Worm (Caenorhabditis elegans) whole organism, L3 larva: ENCODE measurements around the gene fos-1.

ENCODE experiments used
- aly-2 ChIP-seq: fragments of 150-350 bp; optimal IDR thresholded peaks from 2 replicates; lab custom pipeline; 2014; ENCODE audit warnings: missing biosample characterization, missing genetic modification characterization
- daf-12 ChIP-seq: fragments of 150-350 bp; optimal IDR thresholded peaks from 2 replicates; lab custom pipeline; 2014; ENCODE audit warnings: missing biosample characterization, missing genetic modification reagents, missing genetic modification characterization
- fkh-10 ChIP-seq: sonication (generic microtip); optimal IDR thresholded peaks from 2 replicates; lab custom pipeline; 2017; ENCODE audit warnings: missing biosample characterization, missing genetic modification reagents, missing genetic modification characterization
- jun-1 ChIP-seq: fragments of 150-350 bp; optimal IDR thresholded peaks from 2 replicates; lab custom pipeline; 2014; ENCODE audit warnings: missing biosample characterization, missing genetic modification reagents, missing genetic modification characterization
- lin-15B ChIP-seq: fragments of 150-350 bp; optimal IDR thresholded peaks from 2 replicates; lab custom pipeline; 2014; ENCODE audit warnings: missing biosample characterization, missing genetic modification characterization
- mdl-1 ChIP-seq: fragments of 150-350 bp; optimal IDR thresholded peaks from 2 replicates; lab custom pipeline; 2014; ENCODE audit warnings: missing biosample characterization, missing genetic modification characterization
- nfya-1 ChIP-seq: sonication (generic microtip); optimal IDR thresholded peaks from 2 replicates; lab custom pipeline; 2017; ENCODE audit warnings: missing genetic modification characterization, mild to moderate bottlenecking, missing compliant biosample characterization, antibody characterized with exemption, moderate library complexity; ENCODE audit not compliant: insufficient read depth
- nhr-25 ChIP-seq: sonication (generic microtip); optimal IDR thresholded peaks from 2 replicates; lab custom pipeline; 2017; ENCODE audit warnings: missing biosample characterization, missing genetic modification characterization
- nhr-67 ChIP-seq: fragments of 150-350 bp; optimal IDR thresholded peaks from 2 replicates; lab custom pipeline; 2014; ENCODE audit warnings: missing biosample characterization, missing genetic modification characterization
- sea-2 ChIP-seq: fragments of 150-350 bp; sonication (generic microtip); optimal IDR thresholded peaks from 4 replicates; lab custom pipeline; 2014; ENCODE audit warnings: missing biosample characterization, missing genetic modification reagents, missing genetic modification characterization
- snpc-4 ChIP-seq: fragments of 150-350 bp; optimal IDR thresholded peaks from 2 replicates; lab custom pipeline; 2014; ENCODE audit warnings: missing biosample characterization, missing genetic modification characterization
- unc-39 ChIP-seq: sonication (generic microtip); optimal IDR thresholded peaks from 4 replicates; lab custom pipeline; 2017; ENCODE audit warnings: missing biosample characterization, missing genetic modification characterization

ce11 chrV:6010642-6011041 lies 7.2 kb downstream of the fos-1 start:
- TF ChIP-seq nhr-25 (tag; lab: Kevin White, UChicago): no peak
- TF ChIP-seq daf-12 (tag; lab: Kevin White, UChicago): no peak
- TF ChIP-seq nhr-67 (tag; lab: Kevin White, UChicago): no peak
- TF ChIP-seq mdl-1: no peak
- no peak for TF ChIP-seq unc-39 (tag; lab: Kevin White, UChicago)
- no peak for TF ChIP-seq sea-2
- TF ChIP-seq lin-15B: no peak
- TF ChIP-seq jun-1 (tag; lab: Kevin White, UChicago): peak; percentile 64
- no peak for TF ChIP-seq nfya-1 (tag; lab: Kevin White, UChicago)
- no peak for TF ChIP-seq snpc-4 (tag; lab: Kevin White, UChicago)
- TF ChIP-seq aly-2: no peak
- TF ChIP-seq fkh-10 (GFP tag; lab: Kevin White, UChicago): no peak
